Fruit fly (Drosophila melanogaster) whole organism, embryonic: Measurements from ENCODE around the gene mthl1.

Experiments
- Blimp-1 ChIP-seq: fragments of 200-800 bp; sonication (Bioruptor generic); optimal IDR thresholded peaks from 3 replicates; lab custom pipeline; 2018; ENCODE audit warnings: missing biosample characterization, missing genetic modification characterization, mild to moderate bottlenecking, moderate library complexity, missing genetic modification reagents
- C15 ChIP-seq: fragments of 200-800 bp; sonication (Bioruptor generic); IDR thresholded peaks from 3 replicates; pipeline ENCODE4 v1.3.6; 2022; ENCODE audit warnings: missing biosample characterization, missing genetic modification characterization
- CG10565 ChIP-seq: fragments of 200-800 bp; sonication (Bioruptor generic); optimal IDR thresholded peaks from 3 replicates; lab custom pipeline; 2016; ENCODE audit warnings: missing biosample characterization, mild to moderate bottlenecking, missing genetic modification characterization
- CG11695 ChIP-seq: fragments of 200-800 bp; sonication (Bioruptor generic); IDR thresholded peaks from 3 replicates; pipeline ENCODE4 v1.3.6; 2022; ENCODE audit warnings: missing biosample characterization, missing genetic modification characterization
- CG13123 ChIP-seq: fragments of 200-800 bp; sonication (Bioruptor generic); optimal IDR thresholded peaks from 2 replicates; lab custom pipeline; 2016; ENCODE audit warnings: missing biosample characterization, missing genetic modification characterization
- CG14441 ChIP-seq: fragments of 200-800 bp; sonication (Bioruptor generic); IDR thresholded peaks from 2 replicates; pipeline ENCODE4 v1.3.6; 2022; ENCODE audit warnings: missing biosample characterization, missing genetic modification characterization
- CG1647 ChIP-seq: fragments of 200-800 bp; sonication (Bioruptor generic); optimal IDR thresholded peaks from 3 replicates; lab custom pipeline; 2016; ENCODE audit warnings: missing biosample characterization, missing genetic modification characterization
- CG17186 ChIP-seq: fragments of 200-800 bp; sonication (Bioruptor generic); optimal IDR thresholded peaks from 3 replicates; lab custom pipeline; 2017; ENCODE audit warnings: missing biosample characterization, missing genetic modification reagents, missing genetic modification characterization
- CG17612 ChIP-seq: fragments of 200-800 bp; sonication (Bioruptor generic); IDR thresholded peaks from 2 replicates; pipeline ENCODE4 v1.3.6; 2022; ENCODE audit warnings: missing biosample characterization, missing genetic modification characterization
- CG2202 ChIP-seq: fragments of 200-800 bp; sonication (Bioruptor generic); optimal IDR thresholded peaks from 2 replicates; lab custom pipeline; 2018; ENCODE audit warnings: missing biosample characterization, mild to moderate bottlenecking, missing genetic modification characterization
- CG2712 ChIP-seq: fragments of 200-800 bp; optimal IDR thresholded peaks from 3 replicates; lab custom pipeline; 2019; ENCODE audit warnings: missing biosample characterization, mild to moderate bottlenecking, missing genetic modification characterization, moderate library complexity
- CG2889 ChIP-seq: fragments of 200-800 bp; sonication (Bioruptor generic); IDR thresholded peaks from 3 replicates; pipeline ENCODE4 v1.3.6; 2022; ENCODE audit warnings: missing biosample characterization, missing genetic modification characterization
- CG30403 ChIP-seq: fragments of 200-800 bp; sonication (Bioruptor generic); optimal IDR thresholded peaks from 3 replicates; lab custom pipeline; 2016; ENCODE audit warnings: missing biosample characterization, missing genetic modification characterization
- CG43689 ChIP-seq: fragments of 200-800 bp; sonication (Bioruptor generic); IDR thresholded peaks from 2 replicates; pipeline ENCODE4 v1.3.6; 2022; ENCODE audit warnings: missing biosample characterization, missing genetic modification characterization
- CG5953 ChIP-seq: fragments of 200-800 bp; sonication (Bioruptor generic); IDR thresholded peaks from 2 replicates; pipeline ENCODE4 v1.3.6; 2022; ENCODE audit warnings: missing biosample characterization, missing genetic modification characterization
- CG6791 ChIP-seq: fragments of 200-800 bp; sonication (Bioruptor generic); IDR thresholded peaks from 3 replicates; pipeline ENCODE4 v1.3.6; 2022; ENCODE audit warnings: missing biosample characterization, missing genetic modification characterization; ENCODE audit not compliant: partially characterized antibody
- CG7271 ChIP-seq: fragments of 200-800 bp; sonication (Bioruptor generic); optimal IDR thresholded peaks from 2 replicates; lab custom pipeline; 2018; ENCODE audit warnings: missing biosample characterization, mild to moderate bottlenecking, missing genetic modification characterization, moderate library complexity
- CG7786 ChIP-seq: fragments of 200-800 bp; sonication (Bioruptor generic); optimal IDR thresholded peaks from 2 replicates; lab custom pipeline; 2016; ENCODE audit warnings: missing biosample characterization, missing genetic modification characterization
- CG8478 ChIP-seq: fragments of >200 bp; optimal IDR thresholded peaks from 2 replicates; lab custom pipeline; 2018
- Dfd ChIP-seq, 2 experiments: fragments of >200 bp; optimal IDR thresholded peaks; 2 replicates each; lab custom pipeline; 2017; ENCODE audit warnings: missing biosample characterization in 2 of 2, missing genetic modification characterization in 2 of 2
- Dip3 ChIP-seq: fragments of 200-800 bp; sonication (Bioruptor generic); optimal IDR thresholded peaks from 3 replicates; lab custom pipeline; 2016; ENCODE audit warnings: missing biosample characterization, missing genetic modification characterization
- Elba2 ChIP-seq: fragments of 200-800 bp; sonication (Bioruptor generic); optimal IDR thresholded peaks from 3 replicates; lab custom pipeline; 2016; ENCODE audit warnings: missing biosample characterization, missing genetic modification characterization
- HLH4C ChIP-seq: fragments of 200-800 bp; sonication (Bioruptor generic); IDR thresholded peaks from 3 replicates; pipeline ENCODE4 v1.3.6; 2022; ENCODE audit warnings: missing biosample characterization, missing genetic modification characterization; ENCODE audit not compliant: partially characterized antibody
- HLH54F ChIP-seq: fragments of 200-800 bp; sonication (Bioruptor generic); optimal IDR thresholded peaks from 3 replicates; lab custom pipeline; 2016; ENCODE audit warnings: missing biosample characterization, missing genetic modification characterization
- HmgZ ChIP-seq: fragments of 200-800 bp; sonication (Bioruptor generic); optimal IDR thresholded peaks from 2 replicates; lab custom pipeline; 2018; ENCODE audit warnings: missing biosample characterization, mild to moderate bottlenecking, missing genetic modification characterization
- Hr51 ChIP-seq, 2 experiments: fragments of 200-800 bp; sonication (Bioruptor generic); optimal IDR thresholded peaks; 2 replicates in 1 of 2; 3 replicates in 1 of 2; lab custom pipeline; 2016 to 2018; ENCODE audit warnings: missing biosample characterization in 2 of 2, missing genetic modification characterization in 2 of 2, mild to moderate bottlenecking in 1 of 2, moderate library complexity in 1 of 2
- Mad ChIP-seq: fragments of 200-800 bp; sonication (Bioruptor generic); optimal IDR thresholded peaks from 2 replicates; lab custom pipeline; 2016; ENCODE audit warnings: missing biosample characterization, missing genetic modification characterization
- Max ChIP-seq: fragments of 200-800 bp; sonication (Bioruptor generic); optimal IDR thresholded peaks from 2 replicates; lab custom pipeline; 2016; ENCODE audit warnings: missing biosample characterization, mild to moderate bottlenecking, missing genetic modification characterization
- Med ChIP-seq: fragments of 200-800 bp; sonication (Bioruptor generic); peaks from one replicate; lab custom pipeline; 2016; ENCODE audit warnings: missing biosample characterization, missing genetic modification characterization, mild to moderate bottlenecking, inconsistent platforms, moderate library complexity
- Pdp1 ChIP-seq, 2 experiments: fragments of 200-800 bp; sonication (Bioruptor generic); optimal IDR thresholded peaks; 3 replicates each; lab custom pipeline; 2016; ENCODE audit warnings: missing biosample characterization in 2 of 2, missing genetic modification characterization in 2 of 2, mild to moderate bottlenecking in 1 of 2, moderate library complexity in 1 of 2
- Rx ChIP-seq: fragments of 200-800 bp; sonication (Bioruptor generic); IDR thresholded peaks from 2 replicates; pipeline ENCODE4 v1.3.6; 2022; ENCODE audit warnings: missing biosample characterization, missing genetic modification characterization
- Six4 ChIP-seq: fragments of 200-800 bp; sonication (Bioruptor generic); optimal IDR thresholded peaks from 2 replicates; lab custom pipeline; 2016; ENCODE audit warnings: missing biosample characterization, missing genetic modification characterization
- TFAM ChIP-seq: fragments of 200-800 bp; sonication (Bioruptor generic); optimal IDR thresholded peaks from 2 replicates; lab custom pipeline; 2017; ENCODE audit warnings: missing biosample characterization, missing genetic modification characterization, inconsistent platforms
- ap ChIP-seq: fragments of 200-800 bp; sonication (Bioruptor generic); IDR thresholded peaks from 2 replicates; pipeline ENCODE4 v1.3.6; 2022; ENCODE audit warnings: missing biosample characterization, missing genetic modification characterization
- ase ChIP-seq: fragments of 200-800 bp; sonication (Bioruptor generic); IDR thresholded peaks from 3 replicates; pipeline ENCODE4 v1.3.6; 2022; ENCODE audit warnings: missing biosample characterization, missing genetic modification characterization
- crol ChIP-seq: fragments of 200-800 bp; sonication (Bioruptor generic); IDR thresholded peaks from 2 replicates; pipeline ENCODE4 v1.3.6; 2022; ENCODE audit warnings: missing biosample characterization, missing genetic modification characterization
- dan ChIP-seq: fragments of 200-800 bp; sonication (Bioruptor generic); IDR thresholded peaks from 2 replicates; pipeline ENCODE4 v1.3.6; 2022; ENCODE audit warnings: missing biosample characterization, missing genetic modification characterization
- danr ChIP-seq: fragments of 200-800 bp; sonication (Bioruptor generic); IDR thresholded peaks from 2 replicates; pipeline ENCODE4 v1.3.6; 2022; ENCODE audit warnings: missing biosample characterization, missing genetic modification characterization
- dmrt11E ChIP-seq: fragments of 200-800 bp; sonication (Bioruptor generic); optimal IDR thresholded peaks from 3 replicates; lab custom pipeline; 2018; ENCODE audit warnings: missing biosample characterization, mild to moderate bottlenecking, missing genetic modification characterization, moderate library complexity
- dmrt99B ChIP-seq: fragments of 200-800 bp; sonication (Bioruptor generic); optimal IDR thresholded peaks from 2 replicates; lab custom pipeline; 2018; ENCODE audit warnings: missing biosample characterization, mild to moderate bottlenecking, missing genetic modification characterization, moderate library complexity
- dysf ChIP-seq: fragments of 200-800 bp; sonication (Bioruptor generic); IDR thresholded peaks from 3 replicates; pipeline ENCODE4 v1.3.6; 2022; ENCODE audit warnings: missing biosample characterization, missing genetic modification characterization
- eve ChIP-seq, 2 experiments: fragments of >200 bp; optimal IDR thresholded peaks; 2 replicates each; lab custom pipeline; 2017; ENCODE audit warnings: missing biosample characterization in 2 of 2, missing genetic modification characterization in 2 of 2
- h ChIP-seq: fragments of >200 bp; optimal IDR thresholded peaks from 2 replicates; lab custom pipeline; 2017
- hth ChIP-seq: fragments of >200 bp; optimal IDR thresholded peaks from 2 replicates; lab custom pipeline; 2017; ENCODE audit warnings: inconsistent platforms
- inv ChIP-seq: fragments of 200-800 bp; sonication (Bioruptor generic); IDR thresholded peaks from 2 replicates; pipeline ENCODE4 v1.3.6; 2022; ENCODE audit warnings: missing biosample characterization, missing genetic modification characterization; ENCODE audit not compliant: partially characterized antibody
- maf-S ChIP-seq: fragments of 200-800 bp; sonication (Bioruptor generic); optimal IDR thresholded peaks from 2 replicates; lab custom pipeline; 2016; ENCODE audit warnings: missing biosample characterization, missing genetic modification characterization
- nau ChIP-seq: fragments of 200-800 bp; sonication (Bioruptor generic); optimal IDR thresholded peaks from 3 replicates; lab custom pipeline; 2017; ENCODE audit warnings: missing biosample characterization, mild to moderate bottlenecking, missing genetic modification characterization, missing genetic modification reagents
- odd ChIP-seq: fragments of 200-800 bp; sonication (Bioruptor generic); optimal IDR thresholded peaks from 2 replicates; lab custom pipeline; 2017; ENCODE audit warnings: missing biosample characterization, mild to moderate bottlenecking, missing genetic modification characterization
- pfk ChIP-seq: fragments of 200-800 bp; sonication (Bioruptor generic); optimal IDR thresholded peaks from 2 replicates; lab custom pipeline; 2018; ENCODE audit warnings: missing biosample characterization, mild to moderate bottlenecking, missing genetic modification characterization, moderate library complexity
- repo ChIP-seq: fragments of 200-800 bp; sonication (Bioruptor generic); optimal IDR thresholded peaks from 2 replicates; lab custom pipeline; 2016; ENCODE audit warnings: missing biosample characterization, missing genetic modification characterization
- ro ChIP-seq: fragments of 200-800 bp; sonication (Bioruptor generic); IDR thresholded peaks from 2 replicates; pipeline ENCODE4 v1.3.6; 2022; ENCODE audit warnings: missing biosample characterization, missing genetic modification characterization
- ssp ChIP-seq: fragments of 200-800 bp; sonication (Bioruptor generic); IDR thresholded peaks from 2 replicates; pipeline ENCODE4 v1.3.6; 2022; ENCODE audit warnings: missing biosample characterization, missing genetic modification characterization
- tin ChIP-seq: fragments of 200-800 bp; sonication (Bioruptor generic); optimal IDR thresholded peaks from 3 replicates; lab custom pipeline; 2016; ENCODE audit warnings: missing biosample characterization, missing genetic modification characterization
- z ChIP-seq: fragments of 200-800 bp; sonication (Bioruptor generic); IDR thresholded peaks from 3 replicates; pipeline ENCODE4 v1.3.6; 2022; ENCODE audit warnings: missing biosample characterization, missing genetic modification characterization

mthl1 gene

dm6 chrX:16651098-16651497 lies 10.3 kb downstream of the mthl1 start, which contains the start of the genes CG32573 and CG42512 (continued):
- TF ChIP-seq inv (peak; percentile 44; the same call in 1 of the 2 replicates), CG30403 (GFP tag; lab: Kevin White, UChicago) (no peak), Pdp1 (GFP tag; optimal IDR thresholded peaks at IDR 0.05; lab: Kevin White, UChicago) (peak in 1 of 2 experiments; percentile 34), CG13123 (GFP tag; lab: Kevin White, UChicago) (no peak), Dfd (GFP tag; optimal IDR thresholded peaks at IDR 0.05; lab: Kevin White, UChicago) (no peak), ase (GFP tag; lab: Robert Waterston, UW) (no peak), CG7271 (tag; lab: Kevin White, UChicago) (no peak), CG14441 (GFP tag; lab: Robert Waterston, UW) (no peak), ro (GFP tag; lab: Robert Waterston, UW) (no peak), HmgZ (tag; lab: Kevin White, UChicago) (peak; percentile 49), C15 (GFP tag; lab: Robert Waterston, UW) (no peak), HLH4C (GFP tag; lab: Robert Waterston, UW) (peak; percentile 77), eve (GFP tag; optimal IDR thresholded peaks at IDR 0.05; lab: Kevin White, UChicago) (no peak), CG17612 (no peak), HLH54F (GFP tag; lab: Kevin White, UChicago) (no peak), h (no peak), CG8478 (lab: Kevin White, UChicago) (no peak), hth (lab: Kevin White, UChicago) (no peak), Mad (GFP tag; lab: Kevin White, UChicago) (no peak), Elba2 (GFP tag; lab: Kevin White, UChicago) (no peak), dmrt99B (tag; lab: Kevin White, UChicago) (no peak), pfk (GFP tag; lab: Kevin White, UChicago) (no peak), CG6791 (GFP tag; lab: Robert Waterston, UW) (peak; percentile 62; the same call in 2 of the 3 replicates), tin (GFP tag; lab: Kevin White, UChicago) (no peak), ap (no peak), Rx (no peak), CG7786 (GFP tag; lab: Kevin White, UChicago) (no peak), CG1647 (peak; percentile 11), ssp (GFP tag; lab: Robert Waterston, UW) (no peak), crol (GFP tag; lab: Robert Waterston, UW) (no peak), z (GFP tag; lab: Robert Waterston, UW) (no peak), CG10565 (no peak), CG5953 (GFP tag; lab: Robert Waterston, UW) (no peak), nau (GFP tag; lab: Kevin White, UChicago) (no peak), Hr51 (GFP tag; optimal IDR thresholded peaks at IDR 0.05; lab: Kevin White, UChicago) (no peak), Blimp-1 (GFP tag; lab: Kevin White, UChicago) (no peak), CG2712 (tag; lab: Kevin White, UChicago) (peak; percentile 12), danr (GFP tag; lab: Robert Waterston, UW) (no peak), dysf (no peak), Max (GFP tag; lab: Kevin White, UChicago) (no peak), Med (peak; percentile 81), CG2202 (tag; lab: Kevin White, UChicago) (no peak), CG43689 (no peak), Dip3 (GFP tag; lab: Kevin White, UChicago) (no peak), odd (no peak), dmrt11E (tag; lab: Kevin White, UChicago) (no peak), maf-S (no peak), repo (GFP tag; lab: Kevin White, UChicago) (no peak), CG2889 (GFP tag; lab: Robert Waterston, UW) (no peak), dan (GFP tag; lab: Robert Waterston, UW) (no peak), CG17186 (GFP tag; lab: Kevin White, UChicago) (no peak), TFAM (GFP tag; lab: Kevin White, UChicago) (no peak), CG11695 (no peak), Six4 (GFP tag; lab: Kevin White, UChicago) (no peak)
